Fruit fly (Drosophila melanogaster): Measurements from ENCODE around the gene alphaSnap.

Gene alphaSnap

DNA sequence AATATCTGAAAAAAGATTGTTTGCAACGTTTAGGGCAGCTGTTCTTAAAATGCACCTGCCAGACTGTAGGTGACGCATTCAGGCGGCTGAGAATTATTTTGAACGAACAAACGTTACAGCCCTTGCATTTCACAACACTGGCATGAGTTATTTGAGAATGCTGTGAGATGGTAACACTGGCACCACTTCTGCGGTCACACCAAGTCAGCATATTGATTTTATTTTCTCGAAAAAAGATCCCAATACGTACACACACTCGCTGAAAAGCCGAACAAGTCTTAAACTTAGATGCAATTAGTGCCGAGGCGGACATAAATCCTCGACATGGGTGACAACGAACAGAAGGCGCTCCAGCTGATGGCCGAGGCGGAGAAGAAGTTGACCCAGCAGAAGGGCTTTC, at the start of gene alphaSnap:
TSS of gene alphaSnap (plus strand) at position 164 of the 400 bp plus-strand sequence.
- peak; percentile 63 for TF ChIP-seq CG17801 (GFP tag; optimal IDR thresholded peaks at IDR 0.05; ENCODE audit: partially characterized antibody)

DNA sequence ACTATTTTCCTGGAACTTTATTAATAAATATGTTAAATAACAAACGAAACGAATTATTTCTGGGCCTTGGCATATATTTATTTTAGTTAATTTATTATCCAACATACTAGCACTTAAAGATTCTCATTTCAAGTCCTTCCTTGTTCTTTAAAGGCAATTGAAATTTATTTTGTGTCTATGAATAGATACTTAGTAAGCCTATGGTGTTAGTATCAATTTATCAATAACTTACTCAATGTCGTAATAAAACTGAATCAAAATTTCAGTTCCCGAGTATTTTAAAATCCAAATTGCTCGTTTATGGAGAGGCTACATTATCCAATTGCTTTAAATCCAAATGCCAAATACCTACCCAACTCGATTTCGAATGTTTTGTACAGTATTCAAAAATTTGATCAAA, 47.9 kb upstream of the alphaSnap start, which contains the start of gene CG32228:
TSS of gene CG32228 (plus strand) at position 301 of the 400 bp plus-strand sequence.
- no peak for TF ChIP-seq CG17801 (GFP tag; optimal IDR thresholded peaks at IDR 0.05; ENCODE audit: partially characterized antibody)

DNA sequence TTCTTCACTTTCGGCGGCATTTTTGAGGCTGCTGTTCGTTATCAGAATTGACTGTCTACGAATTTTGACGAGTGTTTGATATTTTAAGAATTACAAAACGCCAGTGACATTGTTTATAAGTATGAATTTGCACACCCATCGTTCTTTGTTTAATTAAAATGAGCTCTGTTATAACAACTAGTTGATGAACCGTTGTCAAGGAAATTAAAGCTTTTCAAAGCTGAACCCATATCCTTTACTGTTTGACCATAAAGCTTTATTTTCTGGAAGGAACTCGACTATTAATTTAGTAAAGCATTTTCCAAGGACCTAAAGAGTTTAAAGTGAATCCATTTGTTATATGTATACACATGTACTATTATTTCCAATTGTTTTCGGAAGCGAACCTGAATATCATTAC, 38.2 kb upstream of the alphaSnap start, which contains the start of gene CG17122:
TSS of gene CG17122 (minus strand) at position 101 of the 400 bp plus-strand sequence.
- no peak for TF ChIP-seq CG17801 (GFP tag; optimal IDR thresholded peaks at IDR 0.05; ENCODE audit: partially characterized antibody)

DNA sequence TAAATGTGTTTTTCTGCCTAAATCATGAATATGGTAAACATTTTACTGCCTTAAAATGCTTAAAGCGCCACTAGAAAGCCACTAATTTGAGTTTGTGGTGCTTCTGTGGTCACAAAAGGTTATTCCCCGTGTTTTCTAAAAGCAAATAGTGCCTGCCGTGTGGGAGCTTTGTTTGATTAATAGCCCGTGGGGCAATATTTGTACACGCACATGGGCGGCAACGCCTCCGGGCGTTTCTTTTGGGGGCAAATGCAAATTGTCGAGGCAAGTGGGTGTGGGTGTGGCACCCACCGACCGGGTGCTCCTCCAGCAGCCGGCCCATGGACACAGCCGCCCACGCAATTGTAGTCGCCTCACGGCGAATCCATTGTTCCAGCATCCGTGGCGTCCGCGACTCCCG, 37.5 kb upstream of the alphaSnap start:
- TF ChIP-seq CG17801 (GFP tag; optimal IDR thresholded peaks at IDR 0.05; ENCODE audit: partially characterized antibody), result no peak

DNA sequence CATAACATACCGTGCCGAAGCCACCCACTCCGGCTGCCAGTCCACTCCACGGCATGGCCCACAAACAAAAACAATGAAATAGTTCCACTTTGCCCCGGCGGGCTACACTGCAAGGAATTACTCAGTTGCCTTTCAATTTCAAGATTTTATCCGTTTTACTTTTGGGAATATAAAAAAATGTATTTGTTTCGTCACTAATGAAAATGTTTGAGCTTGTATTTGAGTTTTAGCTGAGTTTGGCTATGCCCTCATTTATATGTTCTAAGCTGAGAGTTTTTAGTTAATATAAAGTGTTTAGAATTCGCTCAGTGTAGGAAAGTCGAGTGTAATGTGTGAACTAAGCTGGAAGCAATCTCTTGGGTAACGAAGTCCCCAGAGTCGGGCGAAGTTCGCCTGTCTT, 36.8 kb upstream of the alphaSnap start:
- TF ChIP-seq CG17801 (GFP tag; optimal IDR thresholded peaks at IDR 0.05; ENCODE audit: partially characterized antibody), result no peak

DNA sequence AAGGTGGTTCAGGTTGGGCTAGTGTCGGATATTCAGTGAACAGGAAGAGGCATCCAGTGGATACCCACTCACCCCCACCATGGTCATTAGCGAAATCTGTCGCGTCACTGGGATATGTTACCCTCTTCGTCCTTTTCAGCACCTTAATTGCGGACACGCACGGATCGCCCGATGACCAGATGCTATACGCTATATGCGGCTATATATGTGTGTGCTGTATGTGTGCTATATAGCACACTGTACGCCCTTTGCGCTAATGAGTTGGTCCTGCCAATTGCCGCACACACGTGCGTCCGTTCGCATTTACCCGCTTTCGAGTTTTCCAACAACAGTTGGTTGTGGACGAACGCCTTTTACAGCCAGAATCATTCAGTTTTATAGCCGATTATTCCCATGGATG, 32.2 kb upstream of the alphaSnap start:
- TF ChIP-seq CG17801 (GFP tag; optimal IDR thresholded peaks at IDR 0.05; ENCODE audit: partially characterized antibody), result no peak

DNA sequence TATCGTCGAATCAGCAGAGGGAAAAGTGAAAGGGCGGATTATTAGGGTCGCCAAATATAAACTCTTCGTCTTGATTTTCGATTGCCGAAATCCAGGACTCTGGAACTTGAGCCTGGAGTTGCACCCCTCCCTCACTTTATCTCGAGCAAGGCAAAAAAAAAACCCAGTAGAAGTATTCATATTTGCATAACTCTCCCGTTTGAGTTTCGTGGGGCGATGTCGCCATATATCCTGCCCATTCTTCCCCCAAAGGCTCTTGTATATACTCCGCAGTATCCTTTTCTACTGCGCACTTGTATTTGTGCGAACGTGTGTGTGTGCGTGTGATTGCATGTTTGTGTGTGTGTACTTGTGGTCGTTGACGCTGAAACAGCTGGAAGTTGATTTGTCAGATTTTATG, 26.4 kb upstream of the alphaSnap start:
- no peak for TF ChIP-seq CG17801 (GFP tag; optimal IDR thresholded peaks at IDR 0.05; ENCODE audit: partially characterized antibody)

DNA sequence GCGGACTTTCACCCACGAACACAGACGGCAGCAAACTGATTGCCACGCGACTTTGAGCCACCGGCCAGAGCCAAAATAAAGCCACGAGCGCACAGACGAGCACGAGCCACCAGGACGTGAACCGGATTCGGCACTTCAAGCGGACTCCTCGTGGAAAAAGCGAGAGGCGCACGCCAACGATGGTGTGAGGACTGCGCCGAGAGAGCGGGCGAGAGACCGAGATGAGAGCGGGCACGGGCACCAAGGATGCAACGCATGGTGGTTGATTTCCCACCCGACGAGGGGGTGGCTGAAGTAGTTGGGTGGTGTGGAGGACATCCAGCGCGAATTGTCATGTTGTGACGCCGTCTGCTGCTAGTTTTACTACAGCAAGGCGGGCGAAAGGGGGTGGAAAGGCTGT, 18.3 kb upstream of the alphaSnap start, which contains the start of gene gogo:
TSS of gene gogo (minus strand) at position 39 of the 400 bp plus-strand sequence.
- no peak for TF ChIP-seq CG17801 (GFP tag; optimal IDR thresholded peaks at IDR 0.05; ENCODE audit: partially characterized antibody)

DNA sequence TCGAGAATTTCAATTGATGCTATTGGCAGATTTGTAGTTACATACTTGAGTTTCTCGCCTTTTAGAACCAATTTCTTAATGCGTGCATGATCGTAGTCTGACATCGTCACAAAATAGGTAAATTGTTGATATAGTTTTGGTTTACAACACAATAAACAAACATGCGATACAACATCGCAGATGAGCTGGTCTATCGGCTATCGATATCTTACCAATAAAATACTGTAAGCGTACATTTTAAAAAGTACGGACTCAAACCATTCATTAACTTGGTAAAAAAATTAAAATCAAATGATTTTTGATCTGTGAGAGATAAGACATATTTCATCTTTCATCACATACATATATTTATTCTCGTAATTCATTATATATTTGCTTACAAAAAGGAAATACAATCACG, 16.6 kb upstream of the alphaSnap start, which contains the start of gene FRG1:
TSS of gene FRG1 (minus strand) at position 175 of the 400 bp plus-strand sequence.
- no peak for TF ChIP-seq CG17801 (GFP tag; optimal IDR thresholded peaks at IDR 0.05; ENCODE audit: partially characterized antibody)

DNA sequence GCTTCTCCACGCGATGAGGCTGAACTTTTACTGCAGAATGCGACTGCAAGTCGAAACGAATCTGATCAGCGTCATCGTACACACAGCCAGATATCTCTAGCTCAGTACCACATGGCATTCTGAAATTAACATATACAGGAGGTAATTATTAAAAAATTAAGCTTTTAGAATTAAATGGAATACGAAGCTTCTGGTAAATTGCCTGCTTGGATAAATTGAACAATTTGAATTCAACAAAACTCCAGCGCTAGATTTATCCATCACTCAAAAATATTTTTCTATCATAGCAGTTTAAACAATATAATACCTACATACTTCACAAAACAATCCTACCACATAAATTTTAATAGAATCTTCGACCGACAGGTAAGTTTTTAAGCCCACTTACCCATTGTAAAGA, 14.3 kb upstream of the alphaSnap start, which contains the start of gene SCCRO4:
TSS of gene SCCRO4 (plus strand) at position 301 of the 400 bp plus-strand sequence.
- TF ChIP-seq CG17801 (GFP tag; optimal IDR thresholded peaks at IDR 0.05; ENCODE audit: partially characterized antibody), result no peak

DNA sequence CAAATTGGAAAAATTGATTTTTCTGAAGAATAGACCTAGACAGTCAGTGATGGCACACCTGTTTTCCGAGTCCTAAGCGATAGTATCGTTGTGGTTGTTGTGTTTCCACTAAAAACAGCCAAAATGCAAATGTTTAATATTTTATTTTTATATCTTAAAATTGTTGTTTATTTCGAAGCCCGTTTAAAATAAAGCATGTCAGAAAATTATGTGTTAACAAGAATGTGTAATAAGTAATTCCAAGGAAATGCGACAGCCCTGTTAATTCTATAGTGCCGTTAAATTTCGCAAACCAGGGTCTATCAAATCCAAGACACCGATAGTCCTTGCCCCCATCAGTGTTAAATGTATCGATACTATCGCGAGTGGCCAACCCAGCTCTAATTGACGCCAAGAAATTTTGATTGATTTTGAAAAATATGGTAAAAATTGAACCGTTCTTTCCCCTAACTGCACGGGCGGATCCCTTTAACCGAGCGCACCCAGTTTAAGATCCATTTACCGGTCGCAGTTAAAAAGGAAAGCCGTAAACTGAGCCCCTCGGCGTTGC, 11.3 kb upstream of the alphaSnap start, which contains the start of gene Pex23:
TSS of gene Pex23 (minus strand) at position 61 of the 550 bp plus-strand sequence.
- TF ChIP-seq CG17801 (GFP tag; optimal IDR thresholded peaks at IDR 0.05; ENCODE audit: partially characterized antibody), result peak; percentile 80

DNA sequence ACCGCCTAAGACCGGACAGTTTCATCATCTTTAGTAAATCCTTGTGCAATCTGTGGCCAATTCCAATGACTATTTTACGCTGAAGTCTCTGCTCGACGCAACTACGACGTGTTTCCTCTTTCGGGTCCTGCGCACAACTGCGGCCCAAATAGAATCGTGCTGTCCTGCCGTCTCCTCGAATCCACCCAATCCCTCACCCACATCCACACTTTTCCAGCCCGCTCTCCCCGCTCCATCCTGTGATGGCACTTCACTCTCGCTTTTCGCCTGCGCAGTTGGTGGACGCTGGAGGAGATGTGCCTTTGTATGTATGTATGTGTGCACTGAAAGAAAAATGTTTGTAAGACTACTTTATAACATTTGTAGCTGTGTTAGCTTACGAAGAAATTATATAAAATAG, 7.3 kb upstream of the alphaSnap start, which contains the start of gene CG32225:
TSS of gene CG32225 (minus strand) at position 142 of the 400 bp plus-strand sequence.
- no peak for TF ChIP-seq CG17801 (GFP tag; optimal IDR thresholded peaks at IDR 0.05; ENCODE audit: partially characterized antibody)

DNA sequence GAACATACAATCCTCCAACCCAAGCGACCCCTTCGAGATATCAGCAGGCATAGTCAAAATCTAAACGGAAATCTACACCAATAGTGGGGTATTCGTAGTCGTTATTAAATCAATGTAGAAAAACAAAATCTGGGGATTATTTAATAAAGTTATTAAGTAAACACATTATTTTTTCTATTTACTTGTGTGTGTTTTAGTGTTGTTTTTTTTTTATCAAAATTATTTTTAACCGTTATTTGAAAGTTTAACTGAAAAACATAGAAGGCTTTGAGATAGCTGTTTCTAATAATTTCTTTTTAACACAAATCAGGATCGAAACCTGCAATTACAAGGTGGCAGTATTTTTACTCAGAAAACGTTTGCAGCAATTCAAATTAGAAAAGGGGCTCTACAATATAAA, 4.1 kb upstream of the alphaSnap start, which contains the start of gene polo:
TSS of gene polo (plus strand) at position 301 of the 400 bp plus-strand sequence.
- TF ChIP-seq CG17801 (GFP tag; optimal IDR thresholded peaks at IDR 0.05; ENCODE audit: partially characterized antibody), result no peak

DNA sequence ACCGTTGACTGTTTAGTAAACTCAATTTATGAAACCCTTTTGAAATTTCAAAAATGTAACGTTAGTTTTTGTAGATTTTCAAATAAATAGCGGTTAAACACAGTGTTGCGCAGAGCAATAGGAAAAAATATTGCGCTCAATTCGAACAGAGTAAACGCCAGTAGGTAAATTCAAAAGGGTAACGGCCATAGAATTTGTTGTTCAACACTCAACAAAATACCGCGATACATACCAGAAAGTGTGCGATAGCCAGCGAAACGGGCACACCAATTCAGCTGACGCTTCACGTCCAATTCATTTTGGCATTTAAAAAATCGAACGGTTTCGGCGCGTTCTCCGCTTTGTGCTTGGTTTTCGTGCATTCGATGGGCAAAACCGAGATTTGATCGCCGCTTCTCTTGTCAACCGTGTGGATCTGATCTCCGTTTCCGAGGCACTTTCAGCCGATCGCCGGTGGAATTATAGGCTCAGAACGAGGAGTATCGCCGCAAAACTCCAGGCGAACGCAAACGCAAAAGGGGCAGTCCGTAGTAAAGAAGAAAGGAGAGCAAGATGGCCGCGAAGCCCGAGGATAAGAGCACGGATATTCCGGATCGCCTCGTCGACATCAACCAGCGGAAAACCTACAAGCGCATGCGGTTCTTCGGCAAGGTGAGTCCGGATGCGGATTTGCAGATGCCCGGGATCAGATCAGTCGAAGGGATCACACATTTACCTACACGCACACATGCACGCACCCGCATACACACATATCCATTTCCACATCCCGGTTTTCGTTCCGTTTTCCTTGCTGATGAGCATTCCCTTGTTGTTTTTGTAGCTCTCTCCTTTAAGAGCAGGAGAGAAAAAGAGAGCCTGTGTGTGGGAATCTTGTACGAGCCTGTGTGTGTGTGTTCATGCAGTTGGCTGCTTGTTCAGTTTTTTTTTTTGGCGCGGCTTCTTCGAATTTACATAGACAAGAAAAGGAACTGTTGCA, 3.4 kb upstream of the alphaSnap start:
- peak; percentile 20 for TF ChIP-seq CG17801 (GFP tag; optimal IDR thresholded peaks at IDR 0.05; ENCODE audit: partially characterized antibody)

DNA sequence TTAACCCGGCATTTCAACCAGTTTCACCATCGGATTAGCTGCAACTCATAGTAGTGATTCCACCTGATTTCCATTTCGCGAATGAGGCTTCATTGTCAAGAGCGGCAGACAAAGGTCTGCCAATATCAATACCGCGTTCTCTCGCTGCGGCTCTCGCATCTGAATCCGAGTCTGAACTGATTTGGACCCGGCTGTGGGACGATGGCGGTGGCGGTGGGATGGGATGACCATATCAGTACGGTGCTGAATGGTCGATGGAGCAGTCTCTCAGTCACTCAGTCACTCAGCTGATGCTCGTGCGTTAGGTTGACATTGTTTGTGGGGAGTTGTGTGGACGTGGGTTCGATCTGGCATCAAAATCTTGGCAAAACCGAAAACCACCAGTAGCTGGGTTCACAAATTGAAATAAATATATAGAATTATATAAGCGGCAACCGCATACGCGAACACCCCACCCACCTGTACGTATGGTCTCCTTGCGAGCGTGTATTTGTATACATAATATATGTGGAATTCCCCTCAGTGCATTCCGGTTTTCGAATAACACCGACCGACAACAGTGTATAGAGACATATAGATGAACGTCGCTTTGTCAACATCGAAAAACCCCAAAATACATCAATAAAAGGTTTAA, 3.6 kb downstream of the alphaSnap start, which contains the start of gene Spn77Ba:
TSS of gene Spn77Ba (plus strand) at position 235 of the 634 bp plus-strand sequence.
- TF ChIP-seq CG17801 (GFP tag; optimal IDR thresholded peaks at IDR 0.05; ENCODE audit: partially characterized antibody), result no peak
